Fruit fly (Drosophila melanogaster) whole organism, embryonic: Measurements from ENCODE around the gene Ent3.

Source experiments
- CG11560 ChIP-seq: fragments of 200-800 bp; sonication (Bioruptor generic); IDR thresholded peaks from 3 replicates; pipeline ENCODE4 v1.3.6; 2022; ENCODE audit warnings: missing biosample characterization, missing genetic modification characterization
- CG12942 ChIP-seq: fragments of 200-800 bp; sonication (Bioruptor generic); optimal IDR thresholded peaks from 3 replicates; lab custom pipeline; 2016; ENCODE audit warnings: missing biosample characterization, missing genetic modification characterization
- CG13123 ChIP-seq: fragments of 200-800 bp; sonication (Bioruptor generic); optimal IDR thresholded peaks from 2 replicates; lab custom pipeline; 2016; ENCODE audit warnings: missing biosample characterization, missing genetic modification characterization
- CG14050 ChIP-seq: fragments of 200-800 bp; sonication (Bioruptor generic); IDR thresholded peaks from 3 replicates; pipeline ENCODE4 v1.3.6; 2022; ENCODE audit warnings: missing biosample characterization, missing genetic modification characterization
- CG17829 ChIP-seq: fragments of 200-800 bp; optimal IDR thresholded peaks from 2 replicates; lab custom pipeline; 2019; ENCODE audit warnings: missing biosample characterization, mild to moderate bottlenecking, missing genetic modification characterization, moderate library complexity
- CG30403 ChIP-seq: fragments of 200-800 bp; sonication (Bioruptor generic); optimal IDR thresholded peaks from 3 replicates; lab custom pipeline; 2016; ENCODE audit warnings: missing biosample characterization, missing genetic modification characterization
- CG30431 ChIP-seq: fragments of 200-800 bp; sonication (Bioruptor generic); optimal IDR thresholded peaks from 2 replicates; lab custom pipeline; 2017; ENCODE audit warnings: missing biosample characterization, missing genetic modification characterization
- CG32767 ChIP-seq: fragments of 200-800 bp; sonication (Bioruptor generic); IDR thresholded peaks from 2 replicates; pipeline ENCODE4 v1.3.6; 2022; ENCODE audit warnings: missing biosample characterization, missing genetic modification characterization
- CG3847 ChIP-seq: fragments of 200-800 bp; sonication (Bioruptor generic); IDR thresholded peaks from 2 replicates; pipeline ENCODE4 v1.3.6; 2022; ENCODE audit warnings: missing biosample characterization, missing genetic modification characterization
- CG6175 ChIP-seq: fragments of 200-800 bp; sonication (Bioruptor generic); IDR thresholded peaks from 3 replicates; pipeline ENCODE4 v1.3.6; 2022; ENCODE audit warnings: missing biosample characterization, missing genetic modification characterization
- CG6813 ChIP-seq: fragments of 200-800 bp; sonication (Bioruptor generic); optimal IDR thresholded peaks from 2 replicates; lab custom pipeline; 2017; ENCODE audit warnings: missing biosample characterization, missing genetic modification characterization, mild to moderate bottlenecking, moderate library complexity, missing genetic modification reagents
- CG6854 ChIP-seq: fragments of 200-800 bp; sonication (Bioruptor generic); optimal IDR thresholded peaks from 3 replicates; lab custom pipeline; 2017; ENCODE audit warnings: missing biosample characterization, mild to moderate bottlenecking, missing genetic modification characterization
- CG8478 ChIP-seq: fragments of >200 bp; optimal IDR thresholded peaks from 2 replicates; lab custom pipeline; 2018
- CG8944 ChIP-seq: fragments of 200-800 bp; sonication (Bioruptor generic); optimal IDR thresholded peaks from 3 replicates; lab custom pipeline; 2016; ENCODE audit warnings: missing biosample characterization, missing genetic modification characterization
- CG9215 ChIP-seq: fragments of 200-800 bp; sonication (Bioruptor generic); IDR thresholded peaks from 2 replicates; pipeline ENCODE4 v1.3.6; 2022; ENCODE audit warnings: missing biosample characterization, missing genetic modification characterization
- CHES-1-like ChIP-seq: fragments of 200-800 bp; sonication (Bioruptor generic); optimal IDR thresholded peaks from 2 replicates; lab custom pipeline; 2016; ENCODE audit warnings: missing biosample characterization, missing genetic modification characterization
- CoRest ChIP-seq: fragments of 200-800 bp; sonication (Bioruptor generic); optimal IDR thresholded peaks from 3 replicates; lab custom pipeline; 2018; ENCODE audit warnings: missing biosample characterization, mild to moderate bottlenecking, missing genetic modification characterization, moderate library complexity
- D19A ChIP-seq: fragments of 200-800 bp; optimal IDR thresholded peaks from 3 replicates; lab custom pipeline; 2019; ENCODE audit warnings: missing biosample characterization, mild to moderate bottlenecking, missing genetic modification characterization, moderate library complexity
- Dll ChIP-seq: fragments of 200-800 bp; sonication (Bioruptor generic); IDR thresholded peaks from 4 replicates; pipeline ENCODE4 v1.3.6; 2022; ENCODE audit warnings: missing biosample characterization, missing genetic modification characterization; ENCODE audit not compliant: partially characterized antibody
- Ets97D ChIP-seq: fragments of 200-800 bp; sonication (Bioruptor generic); optimal IDR thresholded peaks from 3 replicates; lab custom pipeline; 2016; ENCODE audit warnings: missing biosample characterization, missing genetic modification characterization
- Jarid2 ChIP-seq: fragments of 200-800 bp; sonication (Bioruptor generic); optimal IDR thresholded peaks from 3 replicates; lab custom pipeline; 2017; ENCODE audit warnings: mild to moderate bottlenecking, missing biosample characterization, missing genetic modification reagents, missing genetic modification characterization
- Mrtf ChIP-seq: fragments of 200-800 bp; sonication (Bioruptor generic); IDR thresholded peaks from 3 replicates; pipeline ENCODE4 v1.3.6; 2022; ENCODE audit warnings: missing biosample characterization, missing genetic modification characterization
- Myb ChIP-seq: fragments of 200-800 bp; sonication (Bioruptor generic); optimal IDR thresholded peaks from 2 replicates; lab custom pipeline; 2016; ENCODE audit warnings: missing biosample characterization, missing genetic modification characterization
- Nf-YC ChIP-seq: fragments of 200-800 bp; optimal IDR thresholded peaks from 3 replicates; lab custom pipeline; 2019; ENCODE audit warnings: missing biosample characterization, mild to moderate bottlenecking, missing genetic modification characterization, moderate library complexity
- PHDP ChIP-seq: fragments of 200-800 bp; sonication (Bioruptor generic); optimal IDR thresholded peaks from 3 replicates; lab custom pipeline; 2018; ENCODE audit warnings: missing biosample characterization, mild to moderate bottlenecking, missing genetic modification characterization, moderate library complexity
- Sox102F ChIP-seq: fragments of 200-800 bp; sonication (Bioruptor generic); optimal IDR thresholded peaks from 2 replicates; lab custom pipeline; 2018; ENCODE audit warnings: missing biosample characterization, mild to moderate bottlenecking, missing genetic modification characterization, moderate library complexity
- Sry-β ChIP-seq: fragments of 200-800 bp; sonication (Bioruptor generic); optimal IDR thresholded peaks from 2 replicates; lab custom pipeline; 2018; ENCODE audit warnings: missing biosample characterization, mild to moderate bottlenecking, missing genetic modification characterization, moderate library complexity
- Usf ChIP-seq: fragments of 200-800 bp; sonication (Bioruptor generic); optimal IDR thresholded peaks from 2 replicates; lab custom pipeline; 2017; ENCODE audit warnings: missing genotype, missing biosample characterization, missing genetic modification characterization
- ab ChIP-seq: fragments of 200-800 bp; sonication (Bioruptor generic); optimal IDR thresholded peaks from 2 replicates; lab custom pipeline; 2016; ENCODE audit warnings: missing biosample characterization, missing genetic modification characterization
- amos ChIP-seq: fragments of 200-800 bp; sonication (Bioruptor generic); IDR thresholded peaks from 2 replicates; pipeline ENCODE4 v1.3.6; 2022; ENCODE audit warnings: missing biosample characterization, missing genetic modification characterization; ENCODE audit not compliant: partially characterized antibody
- az2 ChIP-seq: fragments of 200-800 bp; sonication (Bioruptor generic); optimal IDR thresholded peaks from 3 replicates; lab custom pipeline; 2016; ENCODE audit warnings: missing biosample characterization, missing genetic modification characterization
- bab2 ChIP-seq: fragments of 200-800 bp; sonication (Bioruptor generic); optimal IDR thresholded peaks from 2 replicates; lab custom pipeline; 2016; ENCODE audit warnings: missing biosample characterization, missing genetic modification characterization
- cas ChIP-seq: fragments of 200-800 bp; sonication (Bioruptor generic); IDR thresholded peaks from 2 replicates; pipeline ENCODE4 v1.3.6; 2022; ENCODE audit warnings: missing biosample characterization, missing genetic modification characterization
- corto ChIP-seq: fragments of 200-800 bp; sonication (Bioruptor generic); optimal IDR thresholded peaks from 2 replicates; lab custom pipeline; 2016; ENCODE audit warnings: missing biosample characterization, mild to moderate bottlenecking, missing genetic modification characterization, moderate library complexity
- disco-r ChIP-seq: fragments of 200-800 bp; sonication (Bioruptor generic); optimal IDR thresholded peaks from 2 replicates; lab custom pipeline; 2016; ENCODE audit warnings: missing biosample characterization, missing genetic modification characterization
- dm ChIP-seq: fragments of 200-800 bp; sonication (Bioruptor generic); optimal IDR thresholded peaks from 3 replicates; lab custom pipeline; 2016; ENCODE audit warnings: missing biosample characterization, missing genetic modification characterization
- dpn ChIP-seq, 2 experiments: fragments of 200-800 bp; sonication (Bioruptor generic); optimal IDR thresholded peaks; 3 replicates each; lab custom pipeline; 2016; ENCODE audit warnings: missing biosample characterization in 2 of 2, missing genetic modification characterization in 2 of 2
- fd96Cb ChIP-seq: fragments of 200-800 bp; sonication (Bioruptor generic); optimal IDR thresholded peaks from 2 replicates; lab custom pipeline; 2018; ENCODE audit warnings: missing biosample characterization, mild to moderate bottlenecking, missing genetic modification characterization, moderate library complexity
- gem ChIP-seq: fragments of 200-800 bp; sonication (Bioruptor generic); optimal IDR thresholded peaks from 2 replicates; lab custom pipeline; 2019; ENCODE audit warnings: missing biosample characterization, mild to moderate bottlenecking, missing genetic modification characterization, moderate library complexity
- gfzf ChIP-seq: fragments of 200-800 bp; sonication (Bioruptor generic); optimal IDR thresholded peaks from 2 replicates; lab custom pipeline; 2016; ENCODE audit warnings: missing biosample characterization, mild to moderate bottlenecking, missing genetic modification characterization, moderate library complexity
- hb ChIP-seq: fragments of 200-800 bp; sonication (Bioruptor generic); IDR thresholded peaks from 3 replicates; pipeline ENCODE4 v1.3.6; 2022; ENCODE audit warnings: missing biosample characterization, missing genetic modification characterization; ENCODE audit not compliant: partially characterized antibody
- her ChIP-seq: fragments of 200-800 bp; sonication (Bioruptor generic); optimal IDR thresholded peaks from 2 replicates; lab custom pipeline; 2016; ENCODE audit warnings: missing biosample characterization, missing genetic modification characterization
- kah ChIP-seq: fragments of 200-800 bp; sonication (Bioruptor generic); optimal IDR thresholded peaks from 2 replicates; lab custom pipeline; 2018; ENCODE audit warnings: missing biosample characterization, mild to moderate bottlenecking, missing genetic modification characterization
- kni ChIP-seq: fragments of 200-800 bp; sonication (Bioruptor generic); optimal IDR thresholded peaks from 3 replicates; lab custom pipeline; 2017; ENCODE audit warnings: mild to moderate bottlenecking, missing biosample characterization, missing genetic modification reagents, missing genetic modification characterization
- lilli ChIP-seq: fragments of 200-800 bp; sonication (Bioruptor generic); optimal IDR thresholded peaks from 3 replicates; lab custom pipeline; 2016; ENCODE audit warnings: missing biosample characterization, missing genetic modification characterization
- odd ChIP-seq: fragments of 200-800 bp; sonication (Bioruptor generic); optimal IDR thresholded peaks from 2 replicates; lab custom pipeline; 2017; ENCODE audit warnings: missing biosample characterization, mild to moderate bottlenecking, missing genetic modification characterization
- onecut ChIP-seq: fragments of 200-800 bp; sonication (Bioruptor generic); IDR thresholded peaks from 2 replicates; pipeline ENCODE4 v1.3.6; 2022; ENCODE audit warnings: missing biosample characterization, missing genetic modification characterization
- psq ChIP-seq: fragments of 200-800 bp; sonication (Bioruptor generic); optimal IDR thresholded peaks from 2 replicates; lab custom pipeline; 2017; ENCODE audit warnings: missing biosample characterization, missing genetic modification characterization
- so ChIP-seq: fragments of 200-800 bp; sonication (Bioruptor generic); IDR thresholded peaks from 3 replicates; pipeline ENCODE4 v1.3.6; 2022; ENCODE audit warnings: missing biosample characterization, missing genetic modification characterization
- twi ChIP-seq: fragments of 200-800 bp; optimal IDR thresholded peaks from 2 replicates; lab custom pipeline; 2019; ENCODE audit warnings: missing biosample characterization, mild to moderate bottlenecking, missing genetic modification characterization, moderate library complexity
- z ChIP-seq: fragments of 200-800 bp; sonication (Bioruptor generic); IDR thresholded peaks from 3 replicates; pipeline ENCODE4 v1.3.6; 2022; ENCODE audit warnings: missing biosample characterization, missing genetic modification characterization
- zfh1 ChIP-seq: fragments of 200-800 bp; sonication (Bioruptor generic); IDR thresholded peaks from 3 replicates; pipeline ENCODE4 v1.3.6; 2022; ENCODE audit warnings: missing biosample characterization, missing genetic modification characterization

Ent3 gene

DNA sequence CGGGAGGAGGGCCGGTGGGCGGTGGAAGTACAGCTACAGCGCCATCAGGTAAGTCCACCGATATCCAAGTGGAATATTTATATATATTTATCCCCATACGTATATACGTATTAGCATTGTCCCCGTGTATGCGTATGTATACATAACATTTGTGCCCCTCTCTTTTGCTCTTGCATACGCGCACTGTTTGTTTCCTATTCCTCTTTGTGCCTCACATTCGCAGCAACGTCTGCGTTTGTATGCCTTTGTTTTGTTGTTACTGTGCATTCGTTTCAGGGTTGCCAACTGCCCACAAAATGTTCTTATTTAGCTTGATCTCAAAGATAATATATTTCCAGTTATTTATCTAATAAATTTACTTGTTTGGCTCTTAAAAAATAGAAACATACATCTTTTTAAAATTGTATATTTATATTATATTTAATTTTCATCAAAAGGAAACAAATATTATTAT lies 47.1 kb upstream of the Ent3 start (continued):
- TF ChIP-seq CG13123 (GFP tag; lab: Kevin White, UChicago) (no peak), Jarid2 (GFP tag; lab: Kevin White, UChicago) (no peak), CG14050 (GFP tag; lab: Robert Waterston, UW) (no peak), Myb (GFP tag; lab: Kevin White, UChicago) (no peak), Nf-YC (tag; lab: Kevin White, UChicago) (peak; percentile 45), CG11560 (tag; lab: Robert Waterston, UW) (no peak), CG6854 (GFP tag; lab: Kevin White, UChicago) (peak; percentile 25), CG8944 (GFP tag; lab: Kevin White, UChicago) (no peak), kni (GFP tag; lab: Kevin White, UChicago) (no peak), kah (GFP tag; lab: Kevin White, UChicago) (no peak), CG17829 (tag; lab: Kevin White, UChicago) (peak; percentile 81), CG30403 (GFP tag; lab: Kevin White, UChicago) (peak; percentile 40), Sox102F (GFP tag; lab: Kevin White, UChicago) (peak; percentile 65), Sry-β (GFP tag; lab: Kevin White, UChicago) (no peak), Dll (no peak), z (GFP tag; lab: Robert Waterston, UW) (no peak), gfzf (GFP tag; lab: Kevin White, UChicago) (no peak), twi (tag; lab: Kevin White, UChicago) (no peak), CHES-1-like (GFP tag; lab: Kevin White, UChicago) (no peak), gem (tag; lab: Kevin White, UChicago) (peak; percentile 73), az2 (GFP tag; lab: Kevin White, UChicago) (peak; percentile 54), dpn (GFP tag; optimal IDR thresholded peaks at IDR 0.05; lab: Kevin White, UChicago) (peak in 1 of 2 experiments; percentile 60), hb (no peak), CG9215 (GFP tag; lab: Robert Waterston, UW) (no peak), CG8478 (lab: Kevin White, UChicago) (no peak), bab2 (GFP tag; lab: Kevin White, UChicago) (no peak), CG30431 (no peak), CG3847 (GFP tag; lab: Robert Waterston, UW) (no peak), PHDP (tag; lab: Kevin White, UChicago) (peak; percentile 76), CG32767 (GFP tag; lab: Robert Waterston, UW) (0 out of 2 replicates have a peak, but pooled peaks have one; percentile 85), psq (GFP tag; lab: Kevin White, UChicago) (peak; percentile 99), her (GFP tag; lab: Kevin White, UChicago) (no peak), Usf (GFP tag; lab: Kevin White, UChicago) (no peak), zfh1 (GFP tag; lab: Robert Waterston, UW) (peak; percentile 38; the same call in 1 of the 3 replicates), odd (GFP tag; lab: Kevin White, UChicago) (peak; percentile 60), cas (no peak), Mrtf (GFP tag; lab: Robert Waterston, UW) (no peak), D19A (tag; lab: Kevin White, UChicago) (peak; percentile 76), Ets97D (no peak), dm (GFP tag; lab: Kevin White, UChicago) (no peak), disco-r (GFP tag; lab: Kevin White, UChicago) (no peak), CoRest (tag; lab: Kevin White, UChicago) (peak; percentile 46), ab (GFP tag; lab: Kevin White, UChicago) (no peak), CG12942 (GFP tag; lab: Kevin White, UChicago) (no peak), onecut (GFP tag; lab: Robert Waterston, UW) (peak; percentile 40; the same call in 1 of the 2 replicates), fd96Cb (tag; lab: Kevin White, UChicago) (peak; percentile 49), CG6813 (peak; percentile 41), lilli (GFP tag; lab: Kevin White, UChicago) (peak; percentile 33), amos (GFP tag; lab: Robert Waterston, UW) (no peak), CG6175 (no peak), so (GFP tag; lab: Robert Waterston, UW) (0 out of 3 replicates have a peak, but pooled peaks have one; percentile 20), corto (GFP tag; lab: Kevin White, UChicago) (no peak)
